Fruit fly (Drosophila melanogaster) whole organism, embryonic: ENCODE data around the gene CG33654.
A peak's percentile ranks its signal among the peaks of the same experiment; 100 is the strongest.

Experiments
- Atf-2 ChIP-seq: fragments of 200-800 bp; sonication (Bioruptor generic); optimal IDR thresholded peaks from 2 replicates; lab custom pipeline; 2016; ENCODE audit warnings: missing biosample characterization, missing genetic modification characterization
- Blimp-1 ChIP-seq: fragments of 200-800 bp; sonication (Bioruptor generic); optimal IDR thresholded peaks from 3 replicates; lab custom pipeline; 2018; ENCODE audit warnings: missing biosample characterization, missing genetic modification characterization, mild to moderate bottlenecking, moderate library complexity, missing genetic modification reagents
- CG10565 ChIP-seq: fragments of 200-800 bp; sonication (Bioruptor generic); optimal IDR thresholded peaks from 3 replicates; lab custom pipeline; 2016; ENCODE audit warnings: missing biosample characterization, mild to moderate bottlenecking, missing genetic modification characterization
- CG1233 ChIP-seq: fragments of 200-800 bp; sonication (Bioruptor generic); optimal IDR thresholded peaks from 4 replicates; lab custom pipeline; 2018; ENCODE audit warnings: missing biosample characterization, mild to moderate bottlenecking, missing genetic modification characterization
- CG12391 ChIP-seq: fragments of 200-800 bp; sonication (Bioruptor generic); optimal IDR thresholded peaks from 3 replicates; lab custom pipeline; 2018; ENCODE audit warnings: missing biosample characterization, mild to moderate bottlenecking, missing genetic modification characterization, moderate library complexity
- CG13296 ChIP-seq: fragments of 200-800 bp; sonication (Bioruptor generic); optimal IDR thresholded peaks from 3 replicates; lab custom pipeline; 2018; ENCODE audit warnings: missing biosample characterization, mild to moderate bottlenecking, missing genetic modification characterization
- CG14965 ChIP-seq: fragments of 200-800 bp; sonication (Bioruptor generic); optimal IDR thresholded peaks from 2 replicates; lab custom pipeline; 2016; ENCODE audit warnings: missing biosample characterization, missing genetic modification characterization, borderline replicate concordance
- CG15601 ChIP-seq: fragments of 200-800 bp; sonication (Bioruptor generic); optimal IDR thresholded peaks from 3 replicates; lab custom pipeline; 2019; ENCODE audit warnings: missing biosample characterization, mild to moderate bottlenecking, missing genetic modification characterization, moderate library complexity
- CG1647 ChIP-seq: fragments of 200-800 bp; sonication (Bioruptor generic); optimal IDR thresholded peaks from 3 replicates; lab custom pipeline; 2016; ENCODE audit warnings: missing biosample characterization, missing genetic modification characterization
- CG16815 ChIP-seq: fragments of 200-800 bp; sonication (Bioruptor generic); optimal IDR thresholded peaks from 3 replicates; lab custom pipeline; 2017; ENCODE audit warnings: missing biosample characterization, mild to moderate bottlenecking, missing genetic modification characterization
- CG17385 ChIP-seq: fragments of 200-800 bp; sonication (Bioruptor generic); optimal IDR thresholded peaks from 3 replicates; lab custom pipeline; 2018; ENCODE audit warnings: missing biosample characterization, mild to moderate bottlenecking, missing genetic modification characterization
- CG17802 ChIP-seq: fragments of 200-800 bp; sonication (Bioruptor generic); optimal IDR thresholded peaks from 2 replicates; lab custom pipeline; 2018; ENCODE audit warnings: missing biosample characterization, mild to moderate bottlenecking, missing genetic modification characterization, moderate library complexity
- CG18599 ChIP-seq: fragments of 200-800 bp; sonication (Bioruptor generic); optimal IDR thresholded peaks from 3 replicates; lab custom pipeline; 2017; ENCODE audit warnings: missing biosample characterization, missing genetic modification characterization, mild to moderate bottlenecking, moderate library complexity, missing genetic modification reagents
- CG5245 ChIP-seq: fragments of 200-800 bp; sonication (Bioruptor generic); optimal IDR thresholded peaks from 3 replicates; lab custom pipeline; 2016; ENCODE audit warnings: missing biosample characterization, missing genetic modification characterization
- CG6654 ChIP-seq: fragments of 200-800 bp; sonication (Bioruptor generic); optimal IDR thresholded peaks from 2 replicates; lab custom pipeline; 2017; ENCODE audit warnings: missing biosample characterization, mild to moderate bottlenecking, missing genetic modification characterization
- CG7745 ChIP-seq: fragments of 200-800 bp; sonication (Bioruptor generic); optimal IDR thresholded peaks from 2 replicates; lab custom pipeline; 2018; ENCODE audit warnings: missing biosample characterization, mild to moderate bottlenecking, missing genetic modification characterization, moderate library complexity
- CG8290 ChIP-seq, 3 experiments: fragments of 200-800 bp; sonication (Bioruptor generic); optimal IDR thresholded peaks; 2 replicates each; lab custom pipeline; 2016 to 2019; ENCODE audit warnings: missing biosample characterization in 3 of 3, missing genetic modification characterization in 3 of 3, mild to moderate bottlenecking in 2 of 3, moderate library complexity in 1 of 3
- CG8924 ChIP-seq: fragments of 200-800 bp; optimal IDR thresholded peaks from 3 replicates; lab custom pipeline; 2019; ENCODE audit warnings: missing biosample characterization, mild to moderate bottlenecking, missing genetic modification characterization, moderate library complexity
- CG9609 ChIP-seq: fragments of 200-800 bp; sonication (Bioruptor generic); optimal IDR thresholded peaks from 3 replicates; lab custom pipeline; 2016; ENCODE audit warnings: missing biosample characterization, missing genetic modification characterization
- CTCF ChIP-seq: fragments of 200-800 bp; sonication (Bioruptor generic); optimal IDR thresholded peaks from 2 replicates; lab custom pipeline; 2017; ENCODE audit warnings: missing biosample characterization, mild to moderate bottlenecking, missing genetic modification characterization, moderate library complexity
- Dbx ChIP-seq: fragments of 200-800 bp; sonication (Bioruptor generic); IDR thresholded peaks from 3 replicates; pipeline ENCODE4 v1.3.6; 2022; ENCODE audit warnings: missing biosample characterization, missing genetic modification characterization
- Eip74EF ChIP-seq, 2 experiments: fragments of 200-800 bp in 1 of 2; fragments of >200 bp in 1 of 2; sonication (Bioruptor generic) in 1 of 2; optimal IDR thresholded peaks; 2 replicates each; lab custom pipeline; 2017 to 2019; ENCODE audit warnings: missing biosample characterization in 2 of 2, missing genetic modification characterization in 2 of 2, mild to moderate bottlenecking in 1 of 2, moderate library complexity in 1 of 2
- Gug ChIP-seq: fragments of 200-800 bp; sonication (Bioruptor generic); IDR thresholded peaks from 4 replicates; pipeline ENCODE4 v1.3.6; 2022; ENCODE audit warnings: missing biosample characterization, missing genetic modification characterization
- Lhr ChIP-seq: fragments of 200-800 bp; sonication (Bioruptor generic); optimal IDR thresholded peaks from 3 replicates; lab custom pipeline; 2017; ENCODE audit warnings: mild to moderate bottlenecking, missing biosample characterization, missing genetic modification reagents, missing genetic modification characterization
- Myb ChIP-seq: fragments of 200-800 bp; sonication (Bioruptor generic); optimal IDR thresholded peaks from 2 replicates; lab custom pipeline; 2016; ENCODE audit warnings: missing biosample characterization, missing genetic modification characterization
- NK7.1 ChIP-seq: fragments of 200-800 bp; sonication (Bioruptor generic); optimal IDR thresholded peaks from 3 replicates; lab custom pipeline; 2016; ENCODE audit warnings: missing biosample characterization, missing genetic modification characterization
- Oli ChIP-seq: fragments of 200-800 bp; sonication (Bioruptor generic); optimal IDR thresholded peaks from 2 replicates; lab custom pipeline; 2018; ENCODE audit warnings: missing biosample characterization, mild to moderate bottlenecking, missing genetic modification characterization, moderate library complexity
- Poxn ChIP-seq: fragments of 200-800 bp; sonication (Bioruptor generic); IDR thresholded peaks from 2 replicates; pipeline ENCODE4 v1.3.6; 2022; ENCODE audit warnings: missing biosample characterization, missing genetic modification characterization
- Sox100B ChIP-seq: fragments of 200-800 bp; sonication (Bioruptor generic); optimal IDR thresholded peaks from 3 replicates; lab custom pipeline; 2018; ENCODE audit warnings: missing biosample characterization, mild to moderate bottlenecking, missing genetic modification characterization
- Sry-δ ChIP-seq: fragments of 200-800 bp; sonication (Bioruptor generic); optimal IDR thresholded peaks from 2 replicates; lab custom pipeline; 2016; ENCODE audit warnings: missing biosample characterization, missing genetic modification characterization
- Tbp ChIP-seq: fragments of >200 bp; optimal IDR thresholded peaks from 2 replicates; lab custom pipeline; 2018; ENCODE audit warnings: missing biosample characterization, missing genetic modification characterization
- bowl ChIP-seq: fragments of 200-800 bp; sonication (Bioruptor generic); IDR thresholded peaks from 2 replicates; pipeline ENCODE4 v1.3.6; 2022; ENCODE audit warnings: missing biosample characterization, missing genetic modification characterization
- chif ChIP-seq, 2 experiments: fragments of 200-800 bp; sonication (Bioruptor generic); optimal IDR thresholded peaks; 3 replicates each; lab custom pipeline; 2016; ENCODE audit warnings: missing biosample characterization in 2 of 2, missing genetic modification characterization in 2 of 2
- chinmo ChIP-seq: fragments of 200-800 bp; sonication (Bioruptor generic); IDR thresholded peaks from 4 replicates; pipeline ENCODE4 v1.3.6; 2022; ENCODE audit warnings: missing biosample characterization, missing genetic modification characterization; ENCODE audit not compliant: partially characterized antibody
- croc ChIP-seq: fragments of 200-800 bp; sonication (Bioruptor generic); conservative IDR thresholded peaks from 3 replicates; pipeline ENCODE4 v1.3.6; 2022; ENCODE audit warnings: missing biosample characterization, missing genetic modification characterization
- esg ChIP-seq: fragments of 200-800 bp; sonication (Bioruptor generic); conservative IDR thresholded peaks from 2 replicates; pipeline ENCODE4 v1.3.6; 2022; ENCODE audit warnings: missing biosample characterization, missing genetic modification characterization
- eyg ChIP-seq: fragments of 200-800 bp; sonication (Bioruptor generic); optimal IDR thresholded peaks from 3 replicates; lab custom pipeline; 2016; ENCODE audit warnings: missing biosample characterization, missing genetic modification characterization
- ham ChIP-seq: fragments of 200-800 bp; sonication (Bioruptor generic); IDR thresholded peaks from 2 replicates; pipeline ENCODE4 v1.3.6; 2022; ENCODE audit warnings: missing biosample characterization, missing genetic modification characterization
- hth ChIP-seq: fragments of >200 bp; optimal IDR thresholded peaks from 2 replicates; lab custom pipeline; 2017; ENCODE audit warnings: inconsistent platforms
- jumu ChIP-seq: fragments of 200-800 bp; sonication (Bioruptor generic); optimal IDR thresholded peaks from 3 replicates; lab custom pipeline; 2016; ENCODE audit warnings: missing biosample characterization, missing genetic modification characterization
- kni ChIP-seq: fragments of 200-800 bp; sonication (Bioruptor generic); optimal IDR thresholded peaks from 3 replicates; lab custom pipeline; 2017; ENCODE audit warnings: mild to moderate bottlenecking, missing biosample characterization, missing genetic modification reagents, missing genetic modification characterization
- otp ChIP-seq: fragments of 200-800 bp; sonication (Bioruptor generic); IDR thresholded peaks from 3 replicates; pipeline ENCODE4, ENCODE4 v1.3.6; 2022; ENCODE audit warnings: missing biosample characterization, missing genetic modification characterization
- p53 ChIP-seq: fragments of 200-800 bp; sonication (Bioruptor generic); optimal IDR thresholded peaks from 2 replicates; lab custom pipeline; 2016; ENCODE audit warnings: missing biosample characterization, missing genetic modification characterization
- peb ChIP-seq: fragments of 200-800 bp; sonication (Bioruptor generic); IDR thresholded peaks from 2 replicates; pipeline ENCODE4 v1.3.6; 2022; ENCODE audit warnings: missing biosample characterization, missing genetic modification characterization
- pfk ChIP-seq: fragments of 200-800 bp; sonication (Bioruptor generic); optimal IDR thresholded peaks from 2 replicates; lab custom pipeline; 2018; ENCODE audit warnings: missing biosample characterization, mild to moderate bottlenecking, missing genetic modification characterization, moderate library complexity
- sd ChIP-seq: fragments of 200-800 bp; sonication (Bioruptor generic); optimal IDR thresholded peaks from 3 replicates; lab custom pipeline; 2018; ENCODE audit warnings: missing biosample characterization, mild to moderate bottlenecking, missing genetic modification characterization, moderate library complexity
- shn ChIP-seq: fragments of 200-800 bp; sonication (Bioruptor generic); optimal IDR thresholded peaks from 3 replicates; lab custom pipeline; 2016; ENCODE audit warnings: missing biosample characterization, missing genetic modification characterization
- sob ChIP-seq: fragments of 200-800 bp; sonication (Bioruptor generic); IDR thresholded peaks from 2 replicates; pipeline ENCODE4 v1.3.6; 2022; ENCODE audit warnings: missing biosample characterization, missing genetic modification characterization
- tna ChIP-seq: fragments of 200-800 bp; sonication (Bioruptor generic); IDR thresholded peaks from 2 replicates; pipeline ENCODE4 v1.3.6; 2022; ENCODE audit warnings: missing biosample characterization, missing genetic modification characterization; ENCODE audit not compliant: partially characterized antibody

The CG33654 gene

DNA sequence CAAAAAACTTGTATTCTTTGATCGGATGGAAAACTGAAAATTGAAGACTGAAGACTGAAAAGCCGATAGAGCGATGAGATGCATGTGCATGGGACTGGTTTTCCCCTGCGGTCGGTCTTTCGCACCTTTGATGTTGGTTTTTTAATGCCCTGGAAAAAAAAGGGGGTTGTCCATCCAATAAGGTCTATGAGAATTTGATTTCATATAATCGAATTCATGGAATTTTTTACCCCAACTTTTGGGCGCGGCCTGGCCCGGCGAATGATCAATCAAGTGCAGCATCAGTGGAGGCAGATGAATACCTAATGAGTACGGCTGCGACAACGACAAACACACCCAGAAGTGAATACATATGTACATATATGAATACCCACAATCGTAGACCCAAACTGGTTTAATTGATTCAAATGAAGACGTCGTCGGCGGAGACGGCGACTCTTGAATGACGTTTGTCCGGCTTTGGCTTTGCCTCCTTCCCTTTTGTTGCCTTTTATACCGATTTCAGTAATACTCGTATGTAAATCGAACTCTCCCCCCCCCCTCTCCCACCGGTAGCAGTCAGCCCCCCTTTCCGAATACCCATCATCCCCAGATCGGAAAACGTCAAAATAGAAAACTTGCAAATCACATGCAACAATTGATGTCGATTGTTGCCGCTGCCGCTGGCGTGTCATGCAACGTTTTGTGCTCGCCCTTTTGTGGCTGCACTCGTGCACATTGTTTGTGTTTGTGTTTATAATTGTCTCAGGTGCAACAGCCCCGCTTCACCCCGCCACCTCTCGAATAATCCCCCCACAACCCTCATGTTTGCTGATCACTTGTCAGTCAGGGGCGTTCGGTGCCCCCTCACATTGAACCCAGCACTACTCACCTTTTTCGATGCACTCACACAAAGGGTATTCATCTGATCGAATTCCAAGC lies 20.3 kb upstream of the CG33654 start (continued):
- TF ChIP-seq Tbp (GFP tag; lab: Kevin White, UChicago) = no peak
- TF ChIP-seq CG16815 (GFP tag; lab: Kevin White, UChicago) = no peak
- TF ChIP-seq esg = no peak
- no peak for TF ChIP-seq shn (GFP tag; lab: Kevin White, UChicago)
- no peak for TF ChIP-seq Sox100B (GFP tag; lab: Kevin White, UChicago)
- TF ChIP-seq jumu (GFP tag; lab: Kevin White, UChicago) = no peak
- no peak for TF ChIP-seq p53 (GFP tag; lab: Kevin White, UChicago)
- TF ChIP-seq NK7.1 = no peak
- no peak for TF ChIP-seq CG5245 (GFP tag; lab: Kevin White, UChicago)
- TF ChIP-seq tna (GFP tag; lab: Robert Waterston, UW) = no peak
- TF ChIP-seq CG14965 (GFP tag; lab: Kevin White, UChicago) = no peak
- no peak for TF ChIP-seq CG17802 (tag; lab: Kevin White, UChicago)
- no peak for TF ChIP-seq Oli
- TF ChIP-seq CG8924 (tag; lab: Kevin White, UChicago) = no peak
- TF ChIP-seq hth (lab: Kevin White, UChicago) = no peak
- TF ChIP-seq bowl = no peak
- 0 out of 2 replicates have a peak, but pooled peaks have one; percentile 13 for TF ChIP-seq sob (GFP tag; lab: Robert Waterston, UW)
- no peak for TF ChIP-seq CTCF (GFP tag; lab: Kevin White, UChicago)
- no peak for TF ChIP-seq Atf-2
- TF ChIP-seq Lhr (GFP tag; lab: Kevin White, UChicago) = no peak
- TF ChIP-seq croc (GFP tag; lab: Robert Waterston, UW) = no peak
- TF ChIP-seq Poxn = no peak
- TF ChIP-seq Myb = no peak
- TF ChIP-seq eyg = no peak
- TF ChIP-seq CG10565 (GFP tag; lab: Kevin White, UChicago) = no peak
- peak; percentile 93 for TF ChIP-seq sd (tag; lab: Kevin White, UChicago)
- TF ChIP-seq pfk = no peak
- peak; percentile 10 for TF ChIP-seq CG1233 (GFP tag; lab: Kevin White, UChicago)
- TF ChIP-seq Gug = no peak
- TF ChIP-seq otp (GFP tag; lab: Robert Waterston, UW) = peak; percentile 40; the same call in 1 of the 3 replicates
- peak; percentile 93 for TF ChIP-seq kni (GFP tag; lab: Kevin White, UChicago)
- no peak for TF ChIP-seq CG1647 (GFP tag; lab: Kevin White, UChicago)
- TF ChIP-seq CG9609 (GFP tag; lab: Kevin White, UChicago) = no peak
- no peak for TF ChIP-seq CG15601 (tag; lab: Kevin White, UChicago)
- no peak for TF ChIP-seq CG7745
- no peak for TF ChIP-seq CG13296 (GFP tag; lab: Kevin White, UChicago)
- TF ChIP-seq Dbx (GFP tag; lab: Robert Waterston, UW) = no peak
- no peak for TF ChIP-seq CG18599 (GFP tag; lab: Kevin White, UChicago)
- TF ChIP-seq Blimp-1 = no peak
- no peak for TF ChIP-seq CG12391 (tag; lab: Kevin White, UChicago)
- TF ChIP-seq Sry-δ = no peak
- TF ChIP-seq Eip74EF (GFP tag; optimal IDR thresholded peaks at IDR 0.05; lab: Kevin White, UChicago) = peak in 1 of 2 experiments; percentile 7
- TF ChIP-seq peb (GFP tag; lab: Robert Waterston, UW) = no peak
- TF ChIP-seq CG6654 (GFP tag; lab: Kevin White, UChicago) = no peak
- TF ChIP-seq chinmo = peak; percentile 75; the same call in 1 of the 4 replicates
- TF ChIP-seq chif (GFP tag; optimal IDR thresholded peaks at IDR 0.05; lab: Kevin White, UChicago) = no peak
- TF ChIP-seq CG8290 (GFP tag; optimal IDR thresholded peaks at IDR 0.05; lab: Kevin White, UChicago) = no peak
- TF ChIP-seq CG8290 (tag; optimal IDR thresholded peaks at IDR 0.05; lab: Kevin White, UChicago) = no peak
- TF ChIP-seq ham (GFP tag; lab: Robert Waterston, UW) = no peak
- TF ChIP-seq CG17385 (GFP tag; lab: Kevin White, UChicago) = no peak
